Worm (Caenorhabditis elegans) whole organism, L4 larva: ENCODE data around the gene gsto-2.

Experiments
- D1046.2 ChIP-seq: fragments of 200-800 bp; sonication (Bioruptor generic); IDR thresholded peaks from 2 replicates; pipeline ENCODE4 v1.3.6; 2022; ENCODE audit warnings: missing genetic modification characterization, missing compliant biosample characterization
- T26A8.4 ChIP-seq: fragments of 200-800 bp; sonication (Bioruptor generic); IDR thresholded peaks from 2 replicates; pipeline ENCODE4 v1.3.6; 2022; ENCODE audit warnings: missing genetic modification characterization, missing compliant biosample characterization
- Y105C5A.15 ChIP-seq: fragments of 200-800 bp; sonication (Bioruptor generic); IDR thresholded peaks from 2 replicates; pipeline ENCODE4 v1.3.6; 2022; ENCODE audit warnings: missing genetic modification characterization, missing compliant biosample characterization
- aha-1 ChIP-seq: fragments of 150-350 bp; peaks from one replicate; lab custom pipeline; 2014; ENCODE audit warnings: missing biosample characterization, missing genetic modification characterization
- ama-1 ChIP-seq: fragments of 150-350 bp; optimal IDR thresholded peaks from 2 replicates; lab custom pipeline; 2014; ENCODE audit warnings: inconsistent platforms, mixed read lengths
- attf-4 ChIP-seq: sonication (generic microtip); optimal IDR thresholded peaks from 3 replicates; lab custom pipeline; 2017; ENCODE audit warnings: missing biosample characterization, missing genetic modification characterization
- ceh-62 ChIP-seq: sonication (generic microtip); optimal IDR thresholded peaks from 2 replicates; lab custom pipeline; 2017; ENCODE audit warnings: missing biosample characterization, missing genetic modification characterization
- ctbp-1 ChIP-seq: fragments of 200-800 bp; sonication (Bioruptor generic); IDR thresholded peaks from 2 replicates; pipeline ENCODE4 v1.3.6; 2022; ENCODE audit warnings: missing genetic modification reagents, missing genetic modification characterization, missing compliant biosample characterization
- daf-8 ChIP-seq: fragments of 200-800 bp; sonication (Bioruptor generic); IDR thresholded peaks from 2 replicates; pipeline ENCODE4 v1.3.6; 2022; ENCODE audit warnings: missing genetic modification characterization, missing compliant biosample characterization
- egl-43 ChIP-seq: fragments of 200-800 bp; sonication (Bioruptor generic); IDR thresholded peaks from 2 replicates; pipeline ENCODE4 v1.3.6; 2022; ENCODE audit warnings: missing genetic modification reagents, missing genetic modification characterization, missing compliant biosample characterization
- fkh-10 ChIP-seq: fragments of 150-350 bp; optimal IDR thresholded peaks from 2 replicates; lab custom pipeline; 2014; ENCODE audit warnings: missing biosample characterization, missing genetic modification reagents, missing genetic modification characterization
- hif-1 ChIP-seq, 2 experiments: sonication (generic microtip); optimal IDR thresholded peaks; 2 replicates each; lab custom pipeline; 2016 to 2017; ENCODE audit warnings: missing compliant biosample characterization in 2 of 2, missing genetic modification characterization in 2 of 2, missing genetic modification reagents in 2 of 2, missing genotype in 2 of 2, mild to moderate bottlenecking in 1 of 2
- hlh-30 ChIP-seq: sonication (generic microtip); optimal IDR thresholded peaks from 2 replicates; lab custom pipeline; 2017; ENCODE audit warnings: antibody characterized with exemption, mild to moderate bottlenecking, missing genetic modification characterization, missing compliant biosample characterization; ENCODE audit not compliant: insufficient read depth
- hmg-1.1 ChIP-seq: fragments of 200-800 bp; sonication (Bioruptor generic); IDR thresholded peaks from 2 replicates; pipeline ENCODE4 v1.3.6; 2022; ENCODE audit warnings: missing genetic modification reagents, missing genetic modification characterization, missing compliant biosample characterization
- jun-1 ChIP-seq: fragments of 150-350 bp; optimal IDR thresholded peaks from 2 replicates; lab custom pipeline; 2014; ENCODE audit warnings: missing biosample characterization, missing genetic modification reagents, missing genetic modification characterization
- lsy-2 ChIP-seq, 2 experiments: fragments of 150-350 bp in 1 of 2; sonication (generic microtip) in 1 of 2; optimal IDR thresholded peaks; 2 replicates each; lab custom pipeline; 2014 to 2017; ENCODE audit warnings: missing biosample characterization in 2 of 2, missing genetic modification characterization in 2 of 2
- mdl-1 ChIP-seq, 2 experiments: fragments of 150-350 bp in 1 of 2; sonication (generic microtip) in 1 of 2; optimal IDR thresholded peaks; 2 replicates each; lab custom pipeline; 2014 to 2017; ENCODE audit warnings: missing biosample characterization in 2 of 2, missing genetic modification characterization in 2 of 2
- mes-2 ChIP-seq: sonication (generic microtip); optimal IDR thresholded peaks from 2 replicates; lab custom pipeline; 2016; ENCODE audit warnings: missing genotype, mild to moderate bottlenecking, missing genetic modification characterization, missing compliant biosample characterization; ENCODE audit not compliant: poor library complexity, severe bottlenecking
- nhr-237 ChIP-seq: sonication (generic microtip); optimal IDR thresholded peaks from 2 replicates; lab custom pipeline; 2017; ENCODE audit warnings: missing biosample characterization, missing genetic modification characterization
- nhr-25 ChIP-seq: sonication (generic microtip); optimal IDR thresholded peaks from 2 replicates; lab custom pipeline; 2017; ENCODE audit warnings: missing genetic modification characterization, mild to moderate bottlenecking, missing compliant biosample characterization, antibody characterized with exemption, moderate library complexity, borderline replicate concordance; ENCODE audit not compliant: insufficient read depth
- nhr-48 ChIP-seq: sonication (generic microtip); optimal IDR thresholded peaks from 2 replicates; lab custom pipeline; 2016; ENCODE audit warnings: mild to moderate bottlenecking, missing genetic modification characterization, missing compliant biosample characterization
- pha-4 ChIP-seq, 2 experiments: fragments of 150-350 bp in 1 of 2; fragments of 200-800 bp in 1 of 2; sonication (Bioruptor generic) in 1 of 2; IDR thresholded peaks in 1 of 2; optimal IDR thresholded peaks in 1 of 2; 2 replicates each; pipeline versions ENCODE4 v1.3.6 to Lab custom; 2014 to 2022; ENCODE audit warnings: missing genetic modification characterization in 2 of 2, missing genetic modification reagents in 2 of 2, missing biosample characterization in 1 of 2, missing compliant biosample characterization in 1 of 2
- php-3 ChIP-seq: fragments of 200-800 bp; sonication (Bioruptor generic); IDR thresholded peaks from 2 replicates; pipeline ENCODE4 v1.3.6; 2022; ENCODE audit warnings: missing genetic modification reagents, missing genetic modification characterization, missing compliant biosample characterization
- saeg-2 ChIP-seq: fragments of 200-800 bp; sonication (Bioruptor generic); IDR thresholded peaks from 2 replicates; pipeline ENCODE4 v1.3.6; 2022; ENCODE audit warnings: missing genetic modification reagents, missing genetic modification characterization, missing compliant biosample characterization
- sdz-12 ChIP-seq: fragments of 200-800 bp; sonication (Bioruptor generic); optimal IDR thresholded peaks from 2 replicates; lab custom pipeline; 2018; ENCODE audit warnings: mild to moderate bottlenecking, missing genetic modification characterization, missing compliant biosample characterization
- snpc-4 ChIP-seq: fragments of 150-350 bp; optimal IDR thresholded peaks from 2 replicates; lab custom pipeline; 2014; ENCODE audit warnings: missing biosample characterization, missing genetic modification characterization
- spr-1 ChIP-seq: sonication (generic microtip); optimal IDR thresholded peaks from 2 replicates; lab custom pipeline; 2016; ENCODE audit warnings: mild to moderate bottlenecking, missing genetic modification characterization, missing compliant biosample characterization
- unc-130 ChIP-seq: sonication (generic microtip); optimal IDR thresholded peaks from 2 replicates; lab custom pipeline; 2016; ENCODE audit warnings: missing genetic modification reagents, missing genetic modification characterization, missing compliant biosample characterization
- unc-62 ChIP-seq, 3 experiments: fragments of 150-350 bp in 1 of 3; sonication (generic microtip); optimal IDR thresholded peaks in 2 of 3; peaks in 1 of 3; 1 replicate in 1 of 3; 2 replicates in 2 of 3; lab custom pipeline; 2014 to 2017; ENCODE audit warnings: missing biosample characterization in 3 of 3, missing genetic modification characterization in 3 of 3, missing genetic modification reagents in 3 of 3, missing genotype in 1 of 3

gsto-2 gene

ce11 chrIII:8511711-8512110, 42.9 kb upstream of the gsto-2 start:
- no peak for TF ChIP-seq saeg-2 (GFP tag; lab: Robert Waterston, UW)
- TF ChIP-seq nhr-48 (tag; lab: Kevin White, UChicago): no peak
- peak; percentile 87 for TF ChIP-seq fkh-10 (GFP tag; lab: Kevin White, UChicago)
- 0 out of 2 replicates have a peak, but pooled peaks have one; percentile 9 for TF ChIP-seq ctbp-1 (GFP tag; lab: Robert Waterston, UW)
- peak in 1 of 2 experiments; percentile 14 for TF ChIP-seq lsy-2 (tag; optimal IDR thresholded peaks at IDR 0.05; lab: Kevin White, UChicago)

DNA sequence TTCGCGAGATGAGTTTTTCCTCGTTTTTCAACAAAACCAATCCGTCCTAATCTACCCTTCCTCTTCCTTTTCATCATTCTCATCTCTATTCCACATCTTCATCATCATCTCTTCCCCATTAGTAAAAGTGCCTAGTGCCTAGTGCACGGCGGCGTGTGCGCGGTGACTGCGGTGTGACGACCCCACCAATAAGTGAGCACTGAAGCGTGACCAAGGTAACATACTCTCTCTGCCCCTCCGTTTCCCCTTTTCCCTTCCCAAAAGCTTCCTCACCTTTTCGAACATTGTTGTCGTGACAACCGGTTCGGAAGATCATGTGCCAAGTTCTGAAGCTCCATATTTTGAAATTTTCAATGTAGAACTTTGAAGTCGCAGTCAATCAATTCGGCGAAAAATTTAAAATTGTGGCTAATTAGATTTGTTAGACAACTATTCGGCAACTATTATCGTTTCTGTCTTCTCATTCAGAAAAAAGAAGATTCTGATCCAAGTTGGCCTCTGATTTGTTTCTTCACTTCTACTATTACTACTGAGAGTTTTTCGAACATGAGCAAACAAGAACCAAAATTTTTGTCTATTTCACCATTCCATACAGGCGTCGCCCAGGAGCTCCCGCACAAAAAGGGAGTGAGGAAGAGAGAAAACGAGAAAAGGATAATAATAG, 42.2 kb upstream of the gsto-2 start:
- TF ChIP-seq egl-43 (GFP tag; lab: Robert Waterston, UW): 0 out of 2 replicates have a peak, but pooled peaks have one; percentile 32
- TF ChIP-seq php-3: no peak
- TF ChIP-seq attf-4: no peak
- TF ChIP-seq hlh-30 (tag; lab: Kevin White, UChicago): peak; percentile 2

- no peak for TF ChIP-seq D1046.2 (GFP tag; lab: Robert Waterston, UW)
- 0 out of 2 replicates have a peak, but pooled peaks have one; percentile 12 for TF ChIP-seq hmg-1.1 (GFP tag; lab: Robert Waterston, UW)
- TF ChIP-seq aha-1 (tag; lab: Kevin White, UChicago): peak; percentile 38
- TF ChIP-seq T26A8.4 (GFP tag; lab: Robert Waterston, UW): peak; percentile 34; the same call in 1 of the 2 replicates
- peak; percentile 66 for TF ChIP-seq jun-1
- no peak for TF ChIP-seq ceh-62
- peak; percentile 58 for TF ChIP-seq ama-1 (lab: Kevin White, UChicago)
- TF ChIP-seq egl-43 (GFP tag; lab: Robert Waterston, UW): 0 out of 2 replicates have a peak, but pooled peaks have one; percentile 11
- TF ChIP-seq snpc-4 (tag; lab: Kevin White, UChicago): no peak
These were observed 35.6 kb upstream of the gsto-2 start for ce11 chrIII:8518990-8519389.

ce11 chrIII:8519886-8520285, 34.7 kb upstream of the gsto-2 start, which contains the start of gene ZC21.8:
ZC21.8 (minus strand) TSS chrIII:8519986.
- TF ChIP-seq spr-1 (tag; lab: Kevin White, UChicago): no peak

DNA sequence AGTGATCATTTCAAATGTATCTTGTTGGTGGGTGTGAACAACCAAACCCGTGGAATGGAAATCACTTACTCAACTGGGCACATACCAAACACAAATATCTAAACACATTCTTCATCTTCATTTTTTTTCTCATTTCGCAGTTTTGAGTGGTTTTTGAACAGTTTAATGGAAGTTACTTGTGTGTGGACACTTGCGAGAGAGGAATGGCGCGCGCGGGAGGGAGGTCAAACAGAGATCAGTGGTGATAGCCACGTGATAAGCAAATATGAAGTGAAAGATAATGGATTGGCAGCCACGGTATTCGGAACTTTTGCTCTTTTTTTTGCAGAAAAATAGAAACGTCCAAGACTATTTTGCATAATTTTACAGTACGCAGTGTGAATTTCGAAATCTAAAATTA, 34.0 kb upstream of the gsto-2 start:
- no peak for TF ChIP-seq mes-2 (tag; lab: Kevin White, UChicago)
- no peak for TF ChIP-seq unc-130 (GFP tag; lab: Kevin White, UChicago)
- TF ChIP-seq nhr-237: no peak
- no peak for TF ChIP-seq hif-1 (tag; optimal IDR thresholded peaks at IDR 0.05; lab: Kevin White, UChicago)
- no peak for TF ChIP-seq daf-8 (GFP tag; lab: Robert Waterston, UW)
- TF ChIP-seq mdl-1 (tag; optimal IDR thresholded peaks at IDR 0.05; lab: Kevin White, UChicago): no peak
- TF ChIP-seq sdz-12 (GFP tag; lab: Kevin White, UChicago): no peak
- no peak for TF ChIP-seq Y105C5A.15
- TF ChIP-seq nhr-25 (tag; lab: Kevin White, UChicago): no peak
- TF ChIP-seq jun-1: no peak

DNA sequence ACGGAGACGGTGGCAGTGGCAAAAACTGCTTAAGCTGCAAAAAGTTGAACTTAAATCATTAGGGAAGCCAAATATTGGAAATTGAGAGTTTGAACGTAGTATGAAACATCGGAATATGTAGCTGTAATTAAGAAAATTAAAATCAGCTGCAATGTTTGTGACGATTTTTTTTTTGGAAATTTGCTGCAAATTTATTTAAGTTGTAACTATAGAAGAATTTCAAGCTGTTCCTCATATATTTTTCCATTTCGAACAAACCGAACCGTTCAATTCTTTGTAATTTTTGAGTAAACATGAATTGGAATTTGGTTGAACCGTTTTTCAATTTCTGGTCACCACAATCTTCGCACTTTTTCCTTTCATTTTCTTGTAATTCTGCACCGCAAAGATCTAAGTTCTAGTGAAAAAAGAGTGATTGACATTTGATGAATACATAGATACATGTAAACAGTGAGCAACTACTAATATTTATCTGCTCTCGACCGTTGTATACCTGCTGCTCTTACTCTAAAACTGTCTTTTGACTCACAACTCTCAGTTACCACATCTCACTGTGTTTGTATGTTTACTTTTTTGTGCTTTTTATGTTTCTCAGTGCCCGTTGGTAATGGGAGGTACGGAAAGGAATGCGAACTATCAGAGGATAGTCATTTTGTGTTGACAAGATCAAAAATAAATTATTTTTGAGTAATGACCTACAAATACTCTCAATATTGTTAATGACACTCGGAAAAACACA, 32.7 kb upstream of the gsto-2 start:
- TF ChIP-seq unc-62 (GFP tag; optimal IDR thresholded peaks at IDR 0.05 in 1 of 2; lab: Kevin White, UChicago): peak in 1 of 2 experiments; percentile 93
- no peak for TF ChIP-seq unc-62 (tag; optimal IDR thresholded peaks at IDR 0.05; lab: Kevin White, UChicago)
- TF ChIP-seq pha-4 (GFP tag; IDR thresholded peaks at IDR 0.05; lab: Robert Waterston, UW): no peak
- TF ChIP-seq pha-4 (tag; optimal IDR thresholded peaks at IDR 0.05; lab: Kevin White, UChicago): peak; percentile 55
- peak; percentile 54 for TF ChIP-seq aha-1 (tag; lab: Kevin White, UChicago)
- TF ChIP-seq daf-8 (GFP tag; lab: Robert Waterston, UW): no peak
